Worm (Caenorhabditis elegans) whole organism, L4 larva: ENCODE data around the gene C46F11.5.

Source experiments
- D1046.2 ChIP-seq: fragments of 200-800 bp; sonication (Bioruptor generic); IDR thresholded peaks from 2 replicates; pipeline ENCODE4 v1.3.6; 2022; ENCODE audit warnings: missing genetic modification characterization, missing compliant biosample characterization
- F10B5.3 ChIP-seq: sonication (generic microtip); optimal IDR thresholded peaks from 2 replicates; lab custom pipeline; 2016; ENCODE audit warnings: mild to moderate bottlenecking, missing genetic modification characterization, missing compliant biosample characterization
- F26F4.8 ChIP-seq: fragments of 200-800 bp; sonication (Bioruptor generic); conservative IDR thresholded peaks from 2 replicates; pipeline ENCODE4 v1.3.6; 2022; ENCODE audit warnings: missing genetic modification characterization, missing compliant biosample characterization
- F37D6.2 ChIP-seq: sonication (generic microtip); optimal IDR thresholded peaks from 2 replicates; lab custom pipeline; 2016; ENCODE audit warnings: mild to moderate bottlenecking, missing genetic modification characterization, missing compliant biosample characterization
- F44E2.7 ChIP-seq: fragments of 200-800 bp; sonication (Bioruptor generic); IDR thresholded peaks from 2 replicates; pipeline ENCODE4 v2.1.2; 2022; ENCODE audit warnings: missing genetic modification characterization, missing compliant biosample characterization
- R02D3.7 ChIP-seq: fragments of 150-350 bp; sonication (generic microtip); optimal IDR thresholded peaks from 3 replicates; lab custom pipeline; 2014; ENCODE audit warnings: missing biosample characterization, missing genetic modification characterization
- Y75B8A.6 ChIP-seq: fragments of 200-800 bp; sonication (Bioruptor generic); IDR thresholded peaks from 2 replicates; pipeline ENCODE4 v1.3.6; 2022; ENCODE audit warnings: missing genetic modification reagents, missing genetic modification characterization, missing compliant biosample characterization
- aha-1 ChIP-seq: fragments of 150-350 bp; peaks from one replicate; lab custom pipeline; 2014; ENCODE audit warnings: missing biosample characterization, missing genetic modification characterization
- arid-1 ChIP-seq: fragments of 200-800 bp; sonication (Bioruptor generic); conservative IDR thresholded peaks from 2 replicates; pipeline ENCODE4 v1.3.6; 2022; ENCODE audit warnings: missing genetic modification reagents, missing genetic modification characterization, missing compliant biosample characterization
- attf-4 ChIP-seq: sonication (generic microtip); optimal IDR thresholded peaks from 3 replicates; lab custom pipeline; 2017; ENCODE audit warnings: missing biosample characterization, missing genetic modification characterization
- ceh-28 ChIP-seq: fragments of 150-350 bp; optimal IDR thresholded peaks from 2 replicates; lab custom pipeline; 2014; ENCODE audit warnings: missing biosample characterization, missing genetic modification reagents, missing genetic modification characterization
- ceh-44 ChIP-seq: fragments of 200-800 bp; sonication (Bioruptor generic); IDR thresholded peaks from 2 replicates; pipeline ENCODE4 v1.3.6; 2022; ENCODE audit warnings: missing genetic modification reagents, missing genetic modification characterization, missing compliant biosample characterization
- daf-12 ChIP-seq: fragments of 150-350 bp; optimal IDR thresholded peaks from 2 replicates; lab custom pipeline; 2014; ENCODE audit warnings: missing biosample characterization, missing genetic modification reagents, missing genetic modification characterization
- daf-16 ChIP-seq, 3 experiments: sonication (generic microtip); optimal IDR thresholded peaks; 2 replicates each; lab custom pipeline; 2016 to 2017; ENCODE audit warnings: missing genetic modification characterization in 3 of 3, missing genetic modification reagents in 3 of 3, mild to moderate bottlenecking in 2 of 3, missing compliant biosample characterization in 2 of 3, missing biosample characterization in 1 of 3, moderate library complexity in 1 of 3
- dmd-6 ChIP-seq: fragments of 200-800 bp; sonication (Bioruptor generic); IDR thresholded peaks from 2 replicates; pipeline ENCODE4 v1.3.6; 2022; ENCODE audit warnings: missing genetic modification reagents, missing genetic modification characterization, missing compliant biosample characterization
- dpl-1 ChIP-seq: fragments of 150-350 bp; optimal IDR thresholded peaks from 2 replicates; lab custom pipeline; 2014; ENCODE audit warnings: missing biosample characterization, missing genetic modification reagents, missing genetic modification characterization
- fkh-10 ChIP-seq: fragments of 150-350 bp; optimal IDR thresholded peaks from 2 replicates; lab custom pipeline; 2014; ENCODE audit warnings: missing biosample characterization, missing genetic modification reagents, missing genetic modification characterization
- gei-8 ChIP-seq: fragments of 200-800 bp; sonication (Bioruptor generic); optimal IDR thresholded peaks from 2 replicates; lab custom pipeline; 2018; ENCODE audit warnings: mild to moderate bottlenecking, missing genetic modification characterization, missing compliant biosample characterization
- hmg-1.1 ChIP-seq: fragments of 200-800 bp; sonication (Bioruptor generic); IDR thresholded peaks from 2 replicates; pipeline ENCODE4 v1.3.6; 2022; ENCODE audit warnings: missing genetic modification reagents, missing genetic modification characterization, missing compliant biosample characterization
- lin-1 ChIP-seq: fragments of 200-800 bp; sonication (Bioruptor generic); IDR thresholded peaks from 2 replicates; pipeline ENCODE4 v1.3.6; 2022; ENCODE audit warnings: missing genetic modification reagents, missing genetic modification characterization, missing compliant biosample characterization
- lin-39 ChIP-seq: fragments of 150-350 bp; optimal IDR thresholded peaks from 2 replicates; lab custom pipeline; 2014; ENCODE audit warnings: missing biosample characterization, missing genetic modification reagents, missing genetic modification characterization
- lir-3 ChIP-seq: sonication (generic microtip); optimal IDR thresholded peaks from 2 replicates; lab custom pipeline; 2016; ENCODE audit warnings: mild to moderate bottlenecking, missing genetic modification characterization, missing compliant biosample characterization
- lsy-2 ChIP-seq, 2 experiments: fragments of 150-350 bp in 1 of 2; sonication (generic microtip) in 1 of 2; optimal IDR thresholded peaks; 2 replicates each; lab custom pipeline; 2014 to 2017; ENCODE audit warnings: missing biosample characterization in 2 of 2, missing genetic modification characterization in 2 of 2
- mep-1 ChIP-seq: fragments of 150-350 bp; sonication (generic microtip); optimal IDR thresholded peaks from 3 replicates; lab custom pipeline; 2014; ENCODE audit warnings: missing biosample characterization, missing genetic modification characterization
- nhr-10 ChIP-seq: fragments of 150-350 bp; optimal IDR thresholded peaks from 2 replicates; lab custom pipeline; 2014; ENCODE audit warnings: missing biosample characterization, missing genetic modification characterization
- nhr-237 ChIP-seq: sonication (generic microtip); optimal IDR thresholded peaks from 2 replicates; lab custom pipeline; 2017; ENCODE audit warnings: missing biosample characterization, missing genetic modification characterization
- nhr-25 ChIP-seq: sonication (generic microtip); optimal IDR thresholded peaks from 2 replicates; lab custom pipeline; 2017; ENCODE audit warnings: missing genetic modification characterization, mild to moderate bottlenecking, missing compliant biosample characterization, antibody characterized with exemption, moderate library complexity, borderline replicate concordance; ENCODE audit not compliant: insufficient read depth
- nhr-41 ChIP-seq: fragments of 200-800 bp; sonication (Bioruptor generic); IDR thresholded peaks from 2 replicates; pipeline ENCODE4 v1.3.6; 2022; ENCODE audit warnings: missing genetic modification reagents, missing genetic modification characterization, missing compliant biosample characterization
- nhr-77 ChIP-seq: fragments of 150-350 bp; optimal IDR thresholded peaks from 2 replicates; lab custom pipeline; 2014; ENCODE audit warnings: missing biosample characterization, missing genetic modification characterization
- php-3 ChIP-seq: fragments of 200-800 bp; sonication (Bioruptor generic); IDR thresholded peaks from 2 replicates; pipeline ENCODE4 v1.3.6; 2022; ENCODE audit warnings: missing genetic modification reagents, missing genetic modification characterization, missing compliant biosample characterization
- saeg-2 ChIP-seq: fragments of 200-800 bp; sonication (Bioruptor generic); IDR thresholded peaks from 2 replicates; pipeline ENCODE4 v1.3.6; 2022; ENCODE audit warnings: missing genetic modification reagents, missing genetic modification characterization, missing compliant biosample characterization
- set-16 ChIP-seq: fragments of 200-800 bp; sonication (Bioruptor generic); IDR thresholded peaks from 2 replicates; pipeline ENCODE4 v1.3.6; 2022; ENCODE audit warnings: missing genetic modification reagents, missing genetic modification characterization, missing compliant biosample characterization
- snpc-1.2 ChIP-seq: fragments of 200-800 bp; sonication (Bioruptor generic); IDR thresholded peaks from 2 replicates; pipeline ENCODE4 v1.3.6; 2022; ENCODE audit warnings: missing genetic modification reagents, missing genetic modification characterization, missing compliant biosample characterization
- tra-1 ChIP-seq: fragments of 200-800 bp; sonication (Bioruptor generic); IDR thresholded peaks from 2 replicates; pipeline ENCODE4 v1.3.6; 2022; ENCODE audit warnings: missing genetic modification reagents, missing genetic modification characterization, missing compliant biosample characterization
- unc-62 ChIP-seq, 3 experiments: fragments of 150-350 bp in 1 of 3; sonication (generic microtip); optimal IDR thresholded peaks in 2 of 3; peaks in 1 of 3; 1 replicate in 1 of 3; 2 replicates in 2 of 3; lab custom pipeline; 2014 to 2017; ENCODE audit warnings: missing biosample characterization in 3 of 3, missing genetic modification characterization in 3 of 3, missing genetic modification reagents in 3 of 3, missing genotype in 1 of 3
- vab-7 ChIP-seq: fragments of 200-800 bp; sonication (Bioruptor generic); IDR thresholded peaks from 2 replicates; pipeline ENCODE4 v1.3.6; 2022; ENCODE audit warnings: missing genetic modification reagents, missing genetic modification characterization, missing compliant biosample characterization
- zfp-2 ChIP-seq: sonication (generic microtip); optimal IDR thresholded peaks from 2 replicates; lab custom pipeline; 2016; ENCODE audit warnings: mild to moderate bottlenecking, missing genetic modification characterization, missing compliant biosample characterization
- zfp-3 ChIP-seq: fragments of 200-800 bp; sonication (Bioruptor generic); conservative IDR thresholded peaks from 2 replicates; pipeline ENCODE4 v1.3.6; 2022; ENCODE audit warnings: missing genetic modification reagents, missing genetic modification characterization, missing compliant biosample characterization
- zip-11 ChIP-seq: fragments of 200-800 bp; sonication (Bioruptor generic); IDR thresholded peaks from 2 replicates; pipeline ENCODE4 v1.3.6; 2022; ENCODE audit warnings: missing genetic modification characterization, missing compliant biosample characterization
- zip-2 ChIP-seq: fragments of 150-350 bp; optimal IDR thresholded peaks from 2 replicates; lab custom pipeline; 2014; ENCODE audit warnings: missing biosample characterization, missing genetic modification characterization

The C46F11.5 gene

DNA sequence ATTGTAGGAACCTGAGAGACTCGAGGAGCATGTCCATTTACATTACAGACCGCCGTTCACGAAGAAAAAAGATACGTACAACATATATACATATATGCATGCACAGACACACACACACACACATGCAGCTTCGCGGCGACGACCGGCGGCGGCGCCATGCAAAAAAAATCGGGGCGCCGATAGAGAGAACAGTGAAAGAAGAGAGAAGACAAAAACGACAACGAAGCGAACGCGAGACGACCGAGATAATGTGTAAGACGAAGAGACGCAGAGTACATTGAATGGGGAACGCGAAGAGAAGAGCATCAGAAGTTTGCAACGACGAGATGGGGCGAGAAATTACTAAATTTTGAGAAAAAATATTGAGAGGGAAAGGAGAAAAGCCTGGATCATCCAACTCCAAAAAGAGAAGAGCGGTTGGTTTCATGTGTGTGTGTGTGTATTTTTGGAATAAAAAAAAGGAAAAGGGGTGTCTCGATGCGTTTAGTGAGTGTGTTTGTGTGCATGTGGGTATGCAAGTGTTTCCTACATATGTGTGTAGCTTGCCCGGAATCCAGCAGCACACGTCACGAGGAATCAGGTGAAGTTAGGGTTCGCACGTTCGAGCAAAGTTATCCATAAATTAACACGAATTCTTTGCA is 37.7 kb downstream of the C46F11.5 start (continued):
- TF ChIP-seq zip-11 (GFP tag; lab: Robert Waterston, UW) = no peak
- TF ChIP-seq lin-1 (GFP tag; lab: Robert Waterston, UW) = no peak
- TF ChIP-seq arid-1 (GFP tag; lab: Robert Waterston, UW) = no peak
- TF ChIP-seq attf-4 (tag; lab: Kevin White, UChicago) = no peak
- TF ChIP-seq nhr-10 = no peak
- TF ChIP-seq tra-1 (GFP tag; lab: Robert Waterston, UW) = no peak
- TF ChIP-seq R02D3.7 (tag; lab: Kevin White, UChicago) = no peak
- no peak for TF ChIP-seq zfp-3 (GFP tag; lab: Robert Waterston, UW)
- no peak for TF ChIP-seq F44E2.7 (GFP tag; lab: Robert Waterston, UW)
- no peak for TF ChIP-seq saeg-2 (GFP tag; lab: Robert Waterston, UW)
- TF ChIP-seq Y75B8A.6 (GFP tag; lab: Robert Waterston, UW) = no peak
- no peak for TF ChIP-seq nhr-25 (tag; lab: Kevin White, UChicago)
- no peak for TF ChIP-seq dpl-1
- peak; percentile 63 for TF ChIP-seq hmg-1.1 (GFP tag; lab: Robert Waterston, UW)
- no peak for TF ChIP-seq php-3 (GFP tag; lab: Robert Waterston, UW)
- TF ChIP-seq F37D6.2 = no peak
- TF ChIP-seq ceh-28 = no peak
- no peak for TF ChIP-seq vab-7 (GFP tag; lab: Robert Waterston, UW)
- TF ChIP-seq lsy-2 (tag; optimal IDR thresholded peaks at IDR 0.05; lab: Kevin White, UChicago) = no peak
- TF ChIP-seq F26F4.8 (GFP tag; lab: Robert Waterston, UW) = no peak
- TF ChIP-seq fkh-10 (GFP tag; lab: Kevin White, UChicago) = no peak
- TF ChIP-seq lin-39 (tag; lab: Kevin White, UChicago) = no peak
- no peak for TF ChIP-seq lir-3 (tag; lab: Kevin White, UChicago)
- TF ChIP-seq mep-1 (tag; lab: Kevin White, UChicago) = peak; percentile 47

DNA sequence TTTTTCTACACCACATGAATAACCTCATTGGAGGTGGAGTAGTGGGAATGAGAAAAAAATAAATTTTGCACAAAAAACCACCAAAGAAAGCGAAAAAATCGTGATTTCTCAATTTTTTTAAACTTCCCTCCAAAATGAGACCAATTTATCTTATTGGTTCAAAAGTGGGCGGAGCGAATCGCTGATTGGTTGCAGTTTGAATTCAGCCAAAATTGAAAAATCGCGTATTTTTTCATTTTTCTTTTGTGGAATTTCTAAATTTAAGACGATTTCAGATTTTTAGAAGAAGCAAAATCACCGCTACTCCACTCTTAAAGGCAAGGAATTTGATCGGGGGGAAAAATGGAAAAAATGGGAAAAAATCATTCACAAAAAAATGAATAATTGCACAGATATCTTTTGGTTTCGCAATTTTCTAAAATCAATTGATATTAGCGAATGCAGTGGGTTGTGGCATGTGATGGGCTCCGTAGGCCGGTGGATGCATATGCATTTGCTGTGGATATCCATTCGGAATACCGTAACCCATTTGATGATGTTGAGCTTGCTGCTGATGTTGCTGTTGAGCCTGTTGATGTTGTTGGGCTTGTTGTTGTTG is 44.4 kb downstream of the C46F11.5 start:
- TF ChIP-seq unc-62 (GFP tag; optimal IDR thresholded peaks at IDR 0.05 in 1 of 2; lab: Kevin White, UChicago) (peak in 1 of 2 experiments; percentile 93), unc-62 (tag; optimal IDR thresholded peaks at IDR 0.05; lab: Kevin White, UChicago) (no peak), nhr-41 (GFP tag; lab: Robert Waterston, UW) (no peak), zfp-2 (no peak), nhr-77 (no peak), zip-2 (tag; lab: Kevin White, UChicago) (no peak), daf-16 (GFP tag; optimal IDR thresholded peaks at IDR 0.05; lab: Kevin White, UChicago) (no peak), daf-16 (tag; optimal IDR thresholded peaks at IDR 0.05; lab: Kevin White, UChicago) (no peak)

DNA sequence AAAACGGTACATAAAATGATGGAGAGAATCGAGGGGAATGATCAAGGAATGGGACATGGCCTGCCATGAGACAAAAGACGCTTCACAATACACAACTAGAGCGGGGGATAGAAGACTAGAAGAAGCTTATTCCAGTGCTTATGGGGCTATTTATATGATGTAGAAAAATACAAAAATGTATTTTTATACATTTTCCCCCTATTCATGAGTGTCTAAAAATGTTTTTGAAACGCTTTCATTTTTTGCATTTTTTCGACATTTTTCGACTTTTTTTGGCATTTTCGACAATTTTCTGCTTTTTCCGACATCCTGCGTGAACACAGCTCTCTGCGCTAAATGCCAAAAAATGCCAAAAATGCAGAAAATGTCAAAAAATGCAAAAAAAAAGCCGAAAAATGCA is 45.0 kb downstream of the C46F11.5 start:
- TF ChIP-seq snpc-1.2 (GFP tag; lab: Robert Waterston, UW) = no peak
- 0 out of 2 replicates have a peak, but pooled peaks have one; percentile 12 for TF ChIP-seq F26F4.8 (GFP tag; lab: Robert Waterston, UW)
- TF ChIP-seq unc-62 (GFP tag; optimal IDR thresholded peaks at IDR 0.05 in 1 of 2; lab: Kevin White, UChicago) = peak in 1 of 2 experiments; percentile 68
- TF ChIP-seq unc-62 (tag; optimal IDR thresholded peaks at IDR 0.05; lab: Kevin White, UChicago) = no peak
- peak; percentile 69 for TF ChIP-seq aha-1
- TF ChIP-seq F10B5.3 (tag; lab: Kevin White, UChicago) = peak; percentile 22
- TF ChIP-seq, all 104 proteins: peak for 4

DNA sequence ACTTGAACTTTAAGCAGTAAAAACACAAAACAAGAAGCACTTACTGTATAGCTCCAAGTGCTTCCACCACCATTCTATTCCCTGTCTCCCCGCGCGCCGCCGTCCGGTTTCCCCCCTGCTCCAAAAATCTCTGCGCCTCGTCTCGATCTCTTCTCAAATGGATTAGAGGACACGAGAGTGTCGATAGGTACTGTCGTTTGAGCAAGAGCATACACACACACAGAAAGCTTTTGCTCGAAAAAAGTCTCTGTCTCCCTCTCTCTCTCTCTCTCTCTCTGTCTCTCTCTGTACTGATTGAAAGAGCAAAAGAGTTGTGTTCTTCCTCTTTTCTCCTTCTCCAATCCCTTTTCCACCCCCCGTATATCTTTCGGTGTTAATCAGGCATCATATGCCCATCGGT is 51.7 kb downstream of the C46F11.5 start:
- TF ChIP-seq set-16 (GFP tag; lab: Robert Waterston, UW) (no peak), dmd-6 (GFP tag; lab: Robert Waterston, UW) (no peak), unc-62 (GFP tag; optimal IDR thresholded peaks at IDR 0.05 in 1 of 2; lab: Kevin White, UChicago) (peak in 1 of 2 experiments; percentile 84), unc-62 (tag; optimal IDR thresholded peaks at IDR 0.05; lab: Kevin White, UChicago) (no peak), nhr-237 (tag; lab: Kevin White, UChicago) (no peak), ceh-44 (no peak), gei-8 (no peak), D1046.2 (GFP tag; lab: Robert Waterston, UW) (no peak), daf-12 (no peak)
- TF ChIP-seq, all 104 proteins: peak for 1
